Worm (Caenorhabditis elegans) whole organism, mixed stage, embryonic: ENCODE measurements around the gene K06G5.1.
A peak's percentile ranks its signal among the peaks of the same experiment; 100 is the strongest.

ENCODE experiments used
- bed-3 ChIP-seq: fragments of 200-800 bp; sonication (Bioruptor generic); optimal IDR thresholded peaks from 3 replicates; lab custom pipeline; 2018; ENCODE audit warnings: mild to moderate bottlenecking, missing genetic modification characterization, moderate library complexity, missing compliant biosample characterization
- blmp-1 ChIP-seq: fragments of 150-350 bp; optimal IDR thresholded peaks from 2 replicates; lab custom pipeline; 2014; ENCODE audit warnings: missing biosample characterization, missing genetic modification characterization
- ceh-39 ChIP-seq: fragments of 150-350 bp; optimal IDR thresholded peaks from 2 replicates; lab custom pipeline; 2014; ENCODE audit warnings: missing biosample characterization, missing genetic modification characterization
- ceh-43 ChIP-seq: fragments of 200-800 bp; sonication (Bioruptor generic); optimal IDR thresholded peaks from 2 replicates; lab custom pipeline; 2018; ENCODE audit warnings: mild to moderate bottlenecking, missing genetic modification characterization, moderate library complexity, missing compliant biosample characterization
- ceh-83 ChIP-seq: fragments of 200-800 bp; sonication (Bioruptor generic); optimal IDR thresholded peaks from 2 replicates; lab custom pipeline; 2018; ENCODE audit warnings: mild to moderate bottlenecking, missing genetic modification characterization, missing compliant biosample characterization
- ces-1 ChIP-seq: fragments of 150-350 bp; optimal IDR thresholded peaks from 2 replicates; lab custom pipeline; 2014; ENCODE audit warnings: missing biosample characterization, missing genetic modification reagents, missing genetic modification characterization
- cnd-1 ChIP-seq: fragments of 200-800 bp; sonication (Bioruptor generic); optimal IDR thresholded peaks from 2 replicates; lab custom pipeline; 2018; ENCODE audit warnings: mild to moderate bottlenecking, missing genetic modification characterization, missing compliant biosample characterization
- drap-1 ChIP-seq: fragments of 200-800 bp; sonication (Bioruptor generic); optimal IDR thresholded peaks from 3 replicates; lab custom pipeline; 2018; ENCODE audit warnings: mild to moderate bottlenecking, missing genetic modification characterization, missing compliant biosample characterization
- elt-1 ChIP-seq: sonication (generic microtip); optimal IDR thresholded peaks from 2 replicates; lab custom pipeline; 2017; ENCODE audit warnings: missing genetic modification characterization, mild to moderate bottlenecking, missing compliant biosample characterization, antibody characterized with exemption, moderate library complexity, borderline replicate concordance; ENCODE audit not compliant: insufficient read depth
- elt-3 ChIP-seq: fragments of 150-350 bp; optimal IDR thresholded peaks from 2 replicates; lab custom pipeline; 2014; ENCODE audit warnings: missing biosample characterization, missing genetic modification characterization
- flh-1 ChIP-seq: fragments of 200-800 bp; sonication (Bioruptor generic); optimal IDR thresholded peaks from 2 replicates; lab custom pipeline; 2018; ENCODE audit warnings: mild to moderate bottlenecking, missing genetic modification characterization, moderate library complexity, missing compliant biosample characterization
- ham-2 ChIP-seq: fragments of 200-800 bp; sonication (Bioruptor generic); optimal IDR thresholded peaks from 2 replicates; lab custom pipeline; 2018; ENCODE audit warnings: mild to moderate bottlenecking, missing genetic modification characterization, missing compliant biosample characterization
- hlh-1 ChIP-seq: fragments of 150-350 bp; optimal IDR thresholded peaks from 2 replicates; lab custom pipeline; 2014; ENCODE audit warnings: missing biosample characterization, missing genetic modification reagents, missing genetic modification characterization
- lin-32 ChIP-seq: fragments of 200-800 bp; sonication (Bioruptor generic); optimal IDR thresholded peaks from 2 replicates; lab custom pipeline; 2018; ENCODE audit warnings: mild to moderate bottlenecking, missing genetic modification characterization, missing compliant biosample characterization
- lsy-2 ChIP-seq: fragments of 150-350 bp; optimal IDR thresholded peaks from 2 replicates; lab custom pipeline; 2014; ENCODE audit warnings: missing biosample characterization, missing genetic modification characterization
- mab-5 ChIP-seq: fragments of 150-350 bp; optimal IDR thresholded peaks from 2 replicates; lab custom pipeline; 2014; ENCODE audit warnings: missing biosample characterization, missing genetic modification characterization
- mep-1 ChIP-seq: fragments of 150-350 bp; optimal IDR thresholded peaks from 2 replicates; lab custom pipeline; 2017; ENCODE audit warnings: missing biosample characterization, missing genetic modification reagents, missing genetic modification characterization, inconsistent platforms
- mls-2 ChIP-seq: sonication (generic microtip); optimal IDR thresholded peaks from 2 replicates; lab custom pipeline; 2016; ENCODE audit warnings: mild to moderate bottlenecking, missing genetic modification characterization, moderate library complexity, missing compliant biosample characterization
- nhr-12 ChIP-seq: fragments of 150-350 bp; optimal IDR thresholded peaks from 2 replicates; lab custom pipeline; 2014; ENCODE audit warnings: missing biosample characterization, missing genetic modification characterization
- nhr-2 ChIP-seq: fragments of 150-350 bp; optimal IDR thresholded peaks from 2 replicates; lab custom pipeline; 2014; ENCODE audit warnings: missing biosample characterization, missing genetic modification characterization
- nhr-237 ChIP-seq: fragments of 150-350 bp; optimal IDR thresholded peaks from 2 replicates; lab custom pipeline; 2014; ENCODE audit warnings: missing biosample characterization, missing genetic modification characterization
- nhr-28 ChIP-seq: fragments of 150-350 bp; optimal IDR thresholded peaks from 2 replicates; lab custom pipeline; 2014; ENCODE audit warnings: missing biosample characterization, missing genetic modification characterization
- nhr-76 ChIP-seq: sonication (generic microtip); optimal IDR thresholded peaks from 2 replicates; lab custom pipeline; 2017; ENCODE audit warnings: missing biosample characterization, missing genetic modification characterization
- pha-4 ChIP-seq: fragments of 150-350 bp; optimal IDR thresholded peaks from 2 replicates; lab custom pipeline; 2018; ENCODE audit warnings: missing biosample characterization, missing genetic modification reagents, missing genetic modification characterization
- sem-2 ChIP-seq: fragments of 200-800 bp; sonication (Bioruptor generic); optimal IDR thresholded peaks from 2 replicates; lab custom pipeline; 2018; ENCODE audit warnings: mild to moderate bottlenecking, missing genetic modification characterization, missing compliant biosample characterization
- snpc-4 ChIP-seq: fragments of 150-350 bp; optimal IDR thresholded peaks from 2 replicates; lab custom pipeline; 2014; ENCODE audit warnings: missing biosample characterization, missing genetic modification characterization
- sptf-1 ChIP-seq: sonication (generic microtip); optimal IDR thresholded peaks from 2 replicates; lab custom pipeline; 2017; ENCODE audit warnings: mild to moderate bottlenecking, missing genetic modification characterization, moderate library complexity, missing compliant biosample characterization
- unc-120 ChIP-seq: sonication (generic microtip); optimal IDR thresholded peaks from 2 replicates; lab custom pipeline; 2017; ENCODE audit warnings: missing genetic modification characterization, missing compliant biosample characterization; ENCODE audit not compliant: poor library complexity, severe bottlenecking
- unc-39 ChIP-seq: fragments of 150-350 bp; optimal IDR thresholded peaks from 2 replicates; lab custom pipeline; 2014; ENCODE audit warnings: missing biosample characterization, missing genetic modification characterization
- unc-62 ChIP-seq: fragments of 150-350 bp; optimal IDR thresholded peaks from 2 replicates; lab custom pipeline; 2014; ENCODE audit warnings: missing biosample characterization, missing genetic modification reagents, missing genetic modification characterization
- zip-8 ChIP-seq: fragments of 150-350 bp; optimal IDR thresholded peaks from 2 replicates; lab custom pipeline; 2014; ENCODE audit warnings: missing biosample characterization, missing genetic modification characterization
- ztf-11 ChIP-seq: fragments of 150-350 bp; optimal IDR thresholded peaks from 2 replicates; lab custom pipeline; 2014; ENCODE audit warnings: missing biosample characterization, missing genetic modification characterization

The K06G5.1 gene

ce11 chrX:14234366-14234765 lies 19.6 kb downstream of the K06G5.1 start, which contains the start of gene srg-36:
srg-36 (minus strand) TSS chrX:14234466.
- TF ChIP-seq sptf-1 (tag; lab: Kevin White, UChicago) (no peak), snpc-4 (tag; lab: Kevin White, UChicago) (no peak), drap-1 (GFP tag; lab: Kevin White, UChicago) (no peak), nhr-2 (tag; lab: Kevin White, UChicago) (no peak), elt-3 (no peak), unc-120 (tag; lab: Kevin White, UChicago) (no peak), nhr-76 (tag; lab: Kevin White, UChicago) (no peak), ceh-39 (tag; lab: Kevin White, UChicago) (no peak), flh-1 (GFP tag; lab: Kevin White, UChicago) (no peak), mls-2 (tag; lab: Kevin White, UChicago) (no peak), mep-1 (no peak)

- TF ChIP-seq pha-4 = no peak
- no peak for TF ChIP-seq ceh-83 (GFP tag; lab: Kevin White, UChicago)
- TF ChIP-seq ceh-43 (GFP tag; lab: Kevin White, UChicago) = no peak
- no peak for TF ChIP-seq nhr-28 (tag; lab: Kevin White, UChicago)
- no peak for TF ChIP-seq elt-3
- TF ChIP-seq drap-1 (GFP tag; lab: Kevin White, UChicago) = no peak
- TF ChIP-seq hlh-1 = no peak
- TF ChIP-seq ztf-11 = no peak
- no peak for TF ChIP-seq blmp-1 (tag; lab: Kevin White, UChicago)
- TF ChIP-seq zip-8 (tag; lab: Kevin White, UChicago) = no peak
- no peak for TF ChIP-seq flh-1 (GFP tag; lab: Kevin White, UChicago)
- TF ChIP-seq ces-1 (GFP tag; lab: Kevin White, UChicago) = no peak
- no peak for TF ChIP-seq nhr-76 (tag; lab: Kevin White, UChicago)
These were observed 20.2 kb downstream of the K06G5.1 start, which contains the start of gene srg-37 for ce11 chrX:14234932-14235331. srg-37 (minus strand) TSS chrX:14235032.

ce11 chrX:14236121-14236824 lies 21.5 kb downstream of the K06G5.1 start:
- TF ChIP-seq sptf-1 (tag; lab: Kevin White, UChicago) = peak; percentile 27
- no peak for TF ChIP-seq mab-5 (tag; lab: Kevin White, UChicago)

- TF ChIP-seq bed-3 (GFP tag; lab: Kevin White, UChicago) (no peak), ham-2 (GFP tag; lab: Kevin White, UChicago) (peak; percentile 59), ces-1 (GFP tag; lab: Kevin White, UChicago) (peak; percentile 68), drap-1 (GFP tag; lab: Kevin White, UChicago) (no peak), pha-4 (no peak), nhr-12 (tag; lab: Kevin White, UChicago) (no peak), ceh-83 (GFP tag; lab: Kevin White, UChicago) (no peak), hlh-1 (no peak), ceh-39 (tag; lab: Kevin White, UChicago) (peak; percentile 95), mep-1 (no peak), unc-62 (GFP tag; lab: Kevin White, UChicago) (no peak), ceh-43 (GFP tag; lab: Kevin White, UChicago) (no peak), sem-2 (GFP tag; lab: Kevin White, UChicago) (no peak), nhr-237 (no peak), lsy-2 (tag; lab: Kevin White, UChicago) (no peak), unc-120 (tag; lab: Kevin White, UChicago) (peak; percentile 16), nhr-28 (tag; lab: Kevin White, UChicago) (no peak), elt-3 (no peak), mls-2 (tag; lab: Kevin White, UChicago) (no peak), mab-5 (tag; lab: Kevin White, UChicago) (no peak), flh-1 (GFP tag; lab: Kevin White, UChicago) (no peak)
- TF ChIP-seq, all 35 proteins: peak for 4
These were observed 23.6 kb downstream of the K06G5.1 start, which contains the start of gene K04C1.2 for ce11 chrX:14238291-14238758. K04C1.2 (plus strand) TSS chrX:14238708.

- TF ChIP-seq lin-32 (no peak), elt-1 (tag; lab: Kevin White, UChicago) (no peak), ces-1 (GFP tag; lab: Kevin White, UChicago) (no peak), blmp-1 (tag; lab: Kevin White, UChicago) (no peak), hlh-1 (no peak), mab-5 (tag; lab: Kevin White, UChicago) (no peak), drap-1 (GFP tag; lab: Kevin White, UChicago) (no peak), cnd-1 (tag; lab: Kevin White, UChicago) (no peak), nhr-2 (tag; lab: Kevin White, UChicago) (no peak), mep-1 (no peak), unc-39 (tag; lab: Kevin White, UChicago) (no peak), ceh-43 (GFP tag; lab: Kevin White, UChicago) (no peak), unc-62 (GFP tag; lab: Kevin White, UChicago) (no peak), lsy-2 (tag; lab: Kevin White, UChicago) (no peak), nhr-12 (tag; lab: Kevin White, UChicago) (no peak), elt-3 (no peak), unc-120 (tag; lab: Kevin White, UChicago) (no peak), ceh-39 (tag; lab: Kevin White, UChicago) (no peak), zip-8 (tag; lab: Kevin White, UChicago) (no peak)
These were observed 25.4 kb downstream of the K06G5.1 start for ce11 chrX:14240205-14240604.
